Fruit fly (Drosophila melanogaster): Measurements from ENCODE around the gene CG43797.

CG43797 gene

dm6 chr2L:4023312-4023926 lies 23.6 kb downstream of the CG43797 start:
- no peak for TF ChIP-seq rn (GFP tag; IDR thresholded peaks at IDR 0.05)
- no peak for TF ChIP-seq CG34367 (tag; optimal IDR thresholded peaks at IDR 0.05)
- TF ChIP-seq Pif1A (GFP tag; optimal IDR thresholded peaks at IDR 0.05): no peak
- no peak for TF ChIP-seq CG32121 (GFP tag; IDR thresholded peaks at IDR 0.05)
- TF ChIP-seq Snoo (tag; optimal IDR thresholded peaks at IDR 0.05): no peak
- TF ChIP-seq CG12605 (GFP tag; IDR thresholded peaks at IDR 0.05): no peak
- no peak for TF ChIP-seq CG4496 (GFP tag; IDR thresholded peaks at IDR 0.05)
- TF ChIP-seq CG8159 (tag; optimal IDR thresholded peaks at IDR 0.05): no peak
- no peak for TF ChIP-seq Pif1B (GFP tag; optimal IDR thresholded peaks at IDR 0.05)
- TF ChIP-seq CG9948 (tag; optimal IDR thresholded peaks at IDR 0.05): no peak

dm6 chr2L:4025077-4025476 lies 25.3 kb downstream of the CG43797 start:
- TF ChIP-seq CG12605 (GFP tag; IDR thresholded peaks at IDR 0.05): no peak
- peak; percentile 14; the same call in 1 of the 3 replicates for TF ChIP-seq CG4496 (GFP tag; IDR thresholded peaks at IDR 0.05)

- TF ChIP-seq EcR (GFP tag; optimal IDR thresholded peaks at IDR 0.05): peak; percentile 69
- TF ChIP-seq D1 (tag; optimal IDR thresholded peaks at IDR 0.05): peak; percentile 20
- no peak for TF ChIP-seq CG32121 (GFP tag; IDR thresholded peaks at IDR 0.05)
- TF ChIP-seq Pif1B (GFP tag; optimal IDR thresholded peaks at IDR 0.05): peak; percentile 7
- 0 out of 2 replicates have a peak, but pooled peaks have one; percentile 21 for TF ChIP-seq rn (GFP tag; IDR thresholded peaks at IDR 0.05)
- TF ChIP-seq gl (tag; optimal IDR thresholded peaks at IDR 0.05): peak; percentile 24
- peak; percentile 16 for TF ChIP-seq Ets98B (GFP tag; IDR thresholded peaks at IDR 0.05)
- TF ChIP-seq CG8301 (tag; optimal IDR thresholded peaks at IDR 0.05): peak; percentile 39
- TF ChIP-seq CG9948 (tag; optimal IDR thresholded peaks at IDR 0.05): peak; percentile 68
- TF ChIP-seq CG34367 (tag; optimal IDR thresholded peaks at IDR 0.05): peak; percentile 53
- peak; percentile 68 for TF ChIP-seq CG4496 (GFP tag; IDR thresholded peaks at IDR 0.05)
- TF ChIP-seq CG17806 (tag; optimal IDR thresholded peaks at IDR 0.05): peak; percentile 64
- TF ChIP-seq Snoo (tag; optimal IDR thresholded peaks at IDR 0.05): no peak
- TF ChIP-seq CG15710 (tag; optimal IDR thresholded peaks at IDR 0.05): peak; percentile 64
- TF ChIP-seq CG14655 (GFP tag; optimal IDR thresholded peaks at IDR 0.05): peak; percentile 61
- TF ChIP-seq Pif1A (GFP tag; optimal IDR thresholded peaks at IDR 0.05): no peak
- TF ChIP-seq CG12605 (GFP tag; IDR thresholded peaks at IDR 0.05): no peak
- no peak for TF ChIP-seq CG13204 (GFP tag; optimal IDR thresholded peaks at IDR 0.05)
- peak; percentile 49 for TF ChIP-seq CG8159 (tag; optimal IDR thresholded peaks at IDR 0.05)
- no peak for TF ChIP-seq CG10348 (GFP tag; IDR thresholded peaks at IDR 0.05)
- peak; percentile 66 for TF ChIP-seq fd96Ca (GFP tag; IDR thresholded peaks at IDR 0.05)
Observed at dm6 chr2L:4028026-4028425, 28.2 kb downstream of the CG43797 start.

dm6 chr2L:4028697-4029096 lies 28.9 kb downstream of the CG43797 start:
- TF ChIP-seq Ets98B (GFP tag; IDR thresholded peaks at IDR 0.05) (no peak), EcR (GFP tag; optimal IDR thresholded peaks at IDR 0.05) (peak; percentile 28), CG15710 (tag; optimal IDR thresholded peaks at IDR 0.05) (peak; percentile 8), CG13204 (GFP tag; optimal IDR thresholded peaks at IDR 0.05) (peak; percentile 11), Pif1B (GFP tag; optimal IDR thresholded peaks at IDR 0.05) (no peak), CG9948 (tag; optimal IDR thresholded peaks at IDR 0.05) (no peak)

dm6 chr2L:4030236-4030943 lies 30.6 kb downstream of the CG43797 start:
- TF ChIP-seq CG8159 (tag; optimal IDR thresholded peaks at IDR 0.05) (peak; percentile 59), CG15710 (tag; optimal IDR thresholded peaks at IDR 0.05) (peak; percentile 61), Pif1B (GFP tag; optimal IDR thresholded peaks at IDR 0.05) (peak; percentile 85), CG9948 (tag; optimal IDR thresholded peaks at IDR 0.05) (peak; percentile 69), CG17806 (tag; optimal IDR thresholded peaks at IDR 0.05) (peak; percentile 71), Pif1A (GFP tag; optimal IDR thresholded peaks at IDR 0.05) (peak; percentile 90), fd96Ca (GFP tag; IDR thresholded peaks at IDR 0.05) (peak; percentile 99), CG34367 (tag; optimal IDR thresholded peaks at IDR 0.05) (peak; percentile 48), CG13204 (GFP tag; optimal IDR thresholded peaks at IDR 0.05) (no peak), CG12605 (GFP tag; IDR thresholded peaks at IDR 0.05) (peak; percentile 92), Ets98B (GFP tag; IDR thresholded peaks at IDR 0.05) (peak; percentile 98), D1 (tag; optimal IDR thresholded peaks at IDR 0.05) (peak; percentile 50), CG32121 (GFP tag; IDR thresholded peaks at IDR 0.05) (peak; percentile 98), CG8301 (tag; optimal IDR thresholded peaks at IDR 0.05) (peak; percentile 97), EcR (GFP tag; optimal IDR thresholded peaks at IDR 0.05) (no peak), gl (tag; optimal IDR thresholded peaks at IDR 0.05) (peak; percentile 24), CG10348 (GFP tag; IDR thresholded peaks at IDR 0.05) (peak; percentile 90), CG14655 (GFP tag; optimal IDR thresholded peaks at IDR 0.05) (peak; percentile 97), Snoo (tag; optimal IDR thresholded peaks at IDR 0.05) (peak; percentile 10), rn (GFP tag; IDR thresholded peaks at IDR 0.05) (peak; percentile 96), CG4496 (GFP tag; IDR thresholded peaks at IDR 0.05) (peak; percentile 99)
